Fruit fly (Drosophila melanogaster) whole organism, adult: ENCODE measurements around the gene Tektin-C.
A peak's percentile ranks its signal among the peaks of the same experiment; 100 is the strongest.

ENCODE experiments used
- CG11617 ChIP-seq: fragments of 200-800 bp; sonication (Bioruptor generic); optimal IDR thresholded peaks from 2 replicates; lab custom pipeline; 2017; ENCODE audit warnings: mild to moderate bottlenecking, missing biosample characterization, missing genetic modification reagents, missing genetic modification characterization
- CG12768 ChIP-seq: fragments of 200-800 bp; sonication (Bioruptor generic); optimal IDR thresholded peaks from 2 replicates; lab custom pipeline; 2017; ENCODE audit warnings: missing biosample characterization, missing genetic modification characterization, mild to moderate bottlenecking, moderate library complexity, missing genetic modification reagents
- CG14711 ChIP-seq: fragments of 200-800 bp; sonication (Bioruptor generic); optimal IDR thresholded peaks from 2 replicates; lab custom pipeline; 2018; ENCODE audit warnings: missing biosample characterization, mild to moderate bottlenecking, missing genetic modification characterization, moderate library complexity
- CG1620 ChIP-seq: fragments of 200-800 bp; sonication (Bioruptor generic); optimal IDR thresholded peaks from 2 replicates; lab custom pipeline; 2016; ENCODE audit warnings: missing biosample characterization, missing genetic modification characterization
- CG33017 ChIP-seq: fragments of 200-800 bp; sonication (Bioruptor generic); optimal IDR thresholded peaks from 2 replicates; lab custom pipeline; 2018; ENCODE audit warnings: missing biosample characterization, mild to moderate bottlenecking, missing genetic modification characterization, moderate library complexity
- CG5204 ChIP-seq: fragments of 200-800 bp; sonication (Bioruptor generic); optimal IDR thresholded peaks from 2 replicates; lab custom pipeline; 2016; ENCODE audit warnings: missing biosample characterization, missing genetic modification characterization
- CG7045 ChIP-seq: fragments of 200-800 bp; sonication (Bioruptor generic); optimal IDR thresholded peaks from 2 replicates; lab custom pipeline; 2017; ENCODE audit warnings: missing biosample characterization, mild to moderate bottlenecking, missing genetic modification characterization
- CG7101 ChIP-seq: fragments of 200-800 bp; sonication (Bioruptor generic); optimal IDR thresholded peaks from 2 replicates; lab custom pipeline; 2018; ENCODE audit warnings: missing biosample characterization, mild to moderate bottlenecking, missing genetic modification characterization, moderate library complexity
- Clk ChIP-seq: fragments of 200-800 bp; sonication (Bioruptor generic); optimal IDR thresholded peaks from 2 replicates; lab custom pipeline; 2017; ENCODE audit warnings: missing biosample characterization, missing genetic modification characterization
- Crg-1 ChIP-seq: fragments of 200-800 bp; sonication (Bioruptor generic); optimal IDR thresholded peaks from 2 replicates; lab custom pipeline; 2016; ENCODE audit warnings: missing biosample characterization, missing genetic modification characterization
- Hr96 ChIP-seq: fragments of 200-800 bp; sonication (Bioruptor generic); optimal IDR thresholded peaks from 2 replicates; lab custom pipeline; 2016; ENCODE audit warnings: missing biosample characterization, missing genetic modification characterization
- Mnt ChIP-seq: fragments of 200-800 bp; sonication (Bioruptor generic); optimal IDR thresholded peaks from 2 replicates; lab custom pipeline; 2016; ENCODE audit warnings: missing biosample characterization, mild to moderate bottlenecking, missing genetic modification characterization
- bab1 ChIP-seq: fragments of 200-800 bp; sonication (Bioruptor generic); optimal IDR thresholded peaks from 3 replicates; lab custom pipeline; 2019; ENCODE audit warnings: missing biosample characterization, mild to moderate bottlenecking, missing genetic modification characterization, moderate library complexity
- cic ChIP-seq: fragments of 200-800 bp; sonication (Bioruptor generic); optimal IDR thresholded peaks from 2 replicates; lab custom pipeline; 2017; ENCODE audit warnings: missing biosample characterization, mild to moderate bottlenecking, missing genetic modification characterization, moderate library complexity
- cnc ChIP-seq, 2 experiments: fragments of >200 bp; optimal IDR thresholded peaks; 2 replicates each; lab custom pipeline; 2017
- kay ChIP-seq: fragments of 200-800 bp; sonication (Bioruptor generic); peaks from one replicate; lab custom pipeline; 2016; ENCODE audit warnings: missing biosample characterization, missing genetic modification characterization, borderline replicate concordance
- ovo ChIP-seq: fragments of 200-800 bp; sonication (Bioruptor generic); optimal IDR thresholded peaks from 2 replicates; lab custom pipeline; 2016; ENCODE audit warnings: missing biosample characterization, missing genetic modification characterization
- pad ChIP-seq: fragments of 200-800 bp; sonication (Bioruptor generic); optimal IDR thresholded peaks from 3 replicates; lab custom pipeline; 2017; ENCODE audit warnings: missing biosample characterization, missing genetic modification characterization, mild to moderate bottlenecking, moderate library complexity, missing genetic modification reagents
- tj ChIP-seq: fragments of 200-800 bp; sonication (Bioruptor generic); optimal IDR thresholded peaks from 3 replicates; lab custom pipeline; 2017; ENCODE audit warnings: missing biosample characterization, mild to moderate bottlenecking, missing genetic modification characterization, moderate library complexity
- toe ChIP-seq: fragments of 200-800 bp; sonication (Bioruptor generic); optimal IDR thresholded peaks from 2 replicates; lab custom pipeline; 2016; ENCODE audit warnings: missing biosample characterization, missing genetic modification characterization

Tektin-C gene

dm6 chr3L:5817177-5817576 lies 20.8 kb upstream of the Tektin-C start:
- TF ChIP-seq CG7045: no peak
- no peak for TF ChIP-seq CG1620 (GFP tag; lab: Kevin White, UChicago)
- TF ChIP-seq CG7101: no peak
- TF ChIP-seq Hr96 (GFP tag; lab: Kevin White, UChicago): no peak
- TF ChIP-seq CG12768 (GFP tag; lab: Kevin White, UChicago): no peak
- TF ChIP-seq cic: no peak
- no peak for TF ChIP-seq pad
- TF ChIP-seq cnc (optimal IDR thresholded peaks at IDR 0.05; lab: Kevin White, UChicago): no peak
- no peak for TF ChIP-seq bab1 (GFP tag; lab: Kevin White, UChicago)
- TF ChIP-seq Clk (GFP tag; lab: Kevin White, UChicago): no peak
- TF ChIP-seq tj (GFP tag; lab: Kevin White, UChicago): no peak
- TF ChIP-seq toe (GFP tag; lab: Kevin White, UChicago): no peak
- no peak for TF ChIP-seq CG33017 (tag; lab: Kevin White, UChicago)
- TF ChIP-seq Crg-1 (GFP tag; lab: Kevin White, UChicago): no peak

DNA sequence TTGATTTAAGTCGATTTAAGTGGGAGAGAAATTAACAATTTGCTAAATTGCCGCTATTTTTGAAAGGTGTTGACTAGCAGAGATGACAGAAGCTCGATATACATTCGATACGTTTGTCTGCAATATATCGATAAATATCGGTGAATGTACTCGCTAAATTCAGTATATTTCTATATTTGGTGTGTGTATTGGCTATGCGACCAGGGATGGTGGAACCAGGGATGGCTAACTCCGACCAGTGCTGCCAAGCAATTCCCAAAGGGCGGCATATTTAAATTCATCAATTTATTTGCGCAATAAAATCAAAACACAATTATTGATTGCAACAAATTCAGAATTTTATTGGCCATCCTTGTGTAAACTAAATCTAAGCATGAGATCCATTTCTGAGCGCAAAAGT lies 16.7 kb upstream of the Tektin-C start, which contains the start of gene mad2:
mad2 (minus strand) TSS at position 78 of the 400 bp plus-strand sequence.
- TF ChIP-seq bab1 (GFP tag; lab: Kevin White, UChicago) (peak; percentile 27), toe (GFP tag; lab: Kevin White, UChicago) (no peak), CG7101 (no peak), CG14711 (tag; lab: Kevin White, UChicago) (no peak), pad (no peak), Crg-1 (GFP tag; lab: Kevin White, UChicago) (peak; percentile 50), Hr96 (GFP tag; lab: Kevin White, UChicago) (no peak), Mnt (GFP tag; lab: Kevin White, UChicago) (peak; percentile 4)

- TF ChIP-seq CG14711 (tag; lab: Kevin White, UChicago) (peak; percentile 25), ovo (GFP tag; lab: Kevin White, UChicago) (no peak), cic (peak; percentile 80), CG7101 (peak; percentile 35), Crg-1 (GFP tag; lab: Kevin White, UChicago) (peak; percentile 24), Mnt (GFP tag; lab: Kevin White, UChicago) (peak; percentile 99), bab1 (GFP tag; lab: Kevin White, UChicago) (peak; percentile 46), cnc (optimal IDR thresholded peaks at IDR 0.05; lab: Kevin White, UChicago) (no peak), CG1620 (GFP tag; lab: Kevin White, UChicago) (peak; percentile 23), CG11617 (GFP tag; lab: Kevin White, UChicago) (peak; percentile 32), tj (GFP tag; lab: Kevin White, UChicago) (peak; percentile 29), CG7045 (no peak), pad (peak; percentile 21), Clk (GFP tag; lab: Kevin White, UChicago) (no peak), kay (GFP tag; lab: Kevin White, UChicago) (no peak), toe (GFP tag; lab: Kevin White, UChicago) (peak; percentile 30), CG12768 (GFP tag; lab: Kevin White, UChicago) (peak; percentile 68), CG33017 (tag; lab: Kevin White, UChicago) (peak; percentile 59), Hr96 (GFP tag; lab: Kevin White, UChicago) (no peak)
Observed at dm6 chr3L:5810633-5811341, 14.4 kb upstream of the Tektin-C start, which contains the start of the genes S6k and kri. TSS of gene S6k (minus strand) at chr3L:5810931. TSS of gene kri (plus strand) at chr3L:5810973.

dm6 chr3L:5809642-5810279 lies 13.4 kb upstream of the Tektin-C start:
- TF ChIP-seq CG12768 (GFP tag; lab: Kevin White, UChicago): peak; percentile 17
- TF ChIP-seq CG7045: no peak
- TF ChIP-seq cic: peak; percentile 88
- no peak for TF ChIP-seq CG1620 (GFP tag; lab: Kevin White, UChicago)
- TF ChIP-seq CG14711 (tag; lab: Kevin White, UChicago): no peak
- no peak for TF ChIP-seq Crg-1 (GFP tag; lab: Kevin White, UChicago)
- TF ChIP-seq Hr96 (GFP tag; lab: Kevin White, UChicago): no peak
- peak; percentile 88 for TF ChIP-seq Mnt (GFP tag; lab: Kevin White, UChicago)

- no peak for TF ChIP-seq CG14711 (tag; lab: Kevin White, UChicago)
- no peak for TF ChIP-seq Clk (GFP tag; lab: Kevin White, UChicago)
- TF ChIP-seq CG5204 (GFP tag; lab: Kevin White, UChicago): no peak
- TF ChIP-seq pad: no peak
- TF ChIP-seq cic: no peak
- no peak for TF ChIP-seq kay (GFP tag; lab: Kevin White, UChicago)
Observed at dm6 chr3L:5809201-5809584, 12.8 kb upstream of the Tektin-C start.

DNA sequence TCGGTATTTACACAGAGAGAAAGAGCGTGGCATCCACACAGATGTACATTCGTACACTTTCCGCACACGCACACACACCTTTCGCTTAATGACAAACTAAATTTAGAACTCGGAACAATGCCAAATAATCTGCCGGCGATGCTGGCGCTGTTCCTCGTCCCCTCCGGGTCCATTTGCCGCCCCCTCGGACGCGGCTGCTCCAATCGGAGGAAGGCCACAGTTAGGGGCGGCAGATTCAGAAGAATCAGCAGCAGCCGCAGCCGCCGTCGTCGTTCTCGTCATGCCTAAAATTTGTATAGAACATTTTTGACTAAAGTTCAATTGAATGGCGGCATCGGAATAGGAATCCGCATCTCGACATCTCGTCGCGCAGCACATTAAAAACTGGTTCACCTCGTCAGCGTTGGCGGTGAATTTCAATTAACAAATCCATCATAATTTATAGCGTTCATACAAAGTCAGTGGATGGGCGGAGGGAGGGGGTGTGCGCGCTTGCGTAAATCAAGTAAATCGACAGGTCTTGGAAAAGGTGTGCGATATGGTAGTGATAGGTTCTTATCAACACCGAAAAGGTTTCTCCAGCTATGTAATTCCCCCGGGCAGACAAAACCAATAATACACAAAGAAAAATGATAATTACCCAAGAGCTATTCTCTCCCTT lies 12.3 kb upstream of the Tektin-C start:
- TF ChIP-seq toe (GFP tag; lab: Kevin White, UChicago) (no peak), CG7045 (no peak), CG14711 (tag; lab: Kevin White, UChicago) (no peak), Mnt (GFP tag; lab: Kevin White, UChicago) (no peak), cic (no peak), cnc (optimal IDR thresholded peaks at IDR 0.05; lab: Kevin White, UChicago) (no peak), CG1620 (GFP tag; lab: Kevin White, UChicago) (no peak), Crg-1 (GFP tag; lab: Kevin White, UChicago) (no peak), kay (GFP tag; lab: Kevin White, UChicago) (no peak), pad (no peak), tj (GFP tag; lab: Kevin White, UChicago) (no peak), CG33017 (tag; lab: Kevin White, UChicago) (no peak), bab1 (GFP tag; lab: Kevin White, UChicago) (no peak), CG7101 (no peak), CG11617 (GFP tag; lab: Kevin White, UChicago) (no peak), ovo (GFP tag; lab: Kevin White, UChicago) (no peak), Hr96 (GFP tag; lab: Kevin White, UChicago) (no peak), Clk (GFP tag; lab: Kevin White, UChicago) (no peak)
